Worm (Caenorhabditis elegans) whole organism, L3 larva: ENCODE data around the gene F37C4.6.

ENCODE experiments used
- ZK546.5 ChIP-seq: sonication (generic microtip); optimal IDR thresholded peaks from 2 replicates; lab custom pipeline; 2017; ENCODE audit warnings: missing biosample characterization, missing genetic modification characterization
- aly-2 ChIP-seq: fragments of 150-350 bp; optimal IDR thresholded peaks from 2 replicates; lab custom pipeline; 2014; ENCODE audit warnings: missing biosample characterization, missing genetic modification characterization
- ama-1 ChIP-seq: fragments of 150-350 bp; optimal IDR thresholded peaks from 2 replicates; lab custom pipeline; 2018
- ceh-28 ChIP-seq: fragments of 150-350 bp; optimal IDR thresholded peaks from 2 replicates; lab custom pipeline; 2014; ENCODE audit warnings: missing biosample characterization, missing genetic modification reagents, missing genetic modification characterization
- ceh-82 ChIP-seq: fragments of 150-350 bp; optimal IDR thresholded peaks from 2 replicates; lab custom pipeline; 2014; ENCODE audit warnings: missing biosample characterization, missing genetic modification characterization
- ceh-9 ChIP-seq: sonication (generic microtip); optimal IDR thresholded peaks from 2 replicates; lab custom pipeline; 2018; ENCODE audit warnings: missing biosample characterization, missing genetic modification characterization
- daf-12 ChIP-seq: fragments of 150-350 bp; optimal IDR thresholded peaks from 2 replicates; lab custom pipeline; 2014; ENCODE audit warnings: missing biosample characterization, missing genetic modification reagents, missing genetic modification characterization
- egl-27 ChIP-seq: sonication (generic microtip); optimal IDR thresholded peaks from 4 replicates; lab custom pipeline; 2017; ENCODE audit warnings: missing biosample characterization, missing genetic modification reagents, missing genetic modification characterization
- elt-1 ChIP-seq: fragments of 150-350 bp; optimal IDR thresholded peaks from 2 replicates; lab custom pipeline; 2014; ENCODE audit warnings: missing biosample characterization, missing genetic modification characterization
- elt-2 ChIP-seq: sonication (generic microtip); optimal IDR thresholded peaks from 2 replicates; lab custom pipeline; 2016; ENCODE audit warnings: missing genetic modification reagents, mild to moderate bottlenecking, missing genetic modification characterization, missing compliant biosample characterization
- fkh-10 ChIP-seq: sonication (generic microtip); optimal IDR thresholded peaks from 2 replicates; lab custom pipeline; 2017; ENCODE audit warnings: missing biosample characterization, missing genetic modification reagents, missing genetic modification characterization
- fkh-2 ChIP-seq: fragments of 150-350 bp; optimal IDR thresholded peaks from 2 replicates; lab custom pipeline; 2014; ENCODE audit warnings: missing biosample characterization, missing genetic modification reagents, missing genetic modification characterization
- fos-1 ChIP-seq: fragments of 150-350 bp; optimal IDR thresholded peaks from 2 replicates; lab custom pipeline; 2014; ENCODE audit warnings: missing biosample characterization, missing genetic modification characterization
- hmg-11 ChIP-seq: sonication (generic microtip); optimal IDR thresholded peaks from 2 replicates; lab custom pipeline; 2016; ENCODE audit warnings: missing genetic modification characterization, missing compliant biosample characterization
- jun-1 ChIP-seq: fragments of 150-350 bp; optimal IDR thresholded peaks from 2 replicates; lab custom pipeline; 2014; ENCODE audit warnings: missing biosample characterization, missing genetic modification reagents, missing genetic modification characterization
- lin-15B ChIP-seq: fragments of 150-350 bp; optimal IDR thresholded peaks from 2 replicates; lab custom pipeline; 2014; ENCODE audit warnings: missing biosample characterization, missing genetic modification characterization
- lin-39 ChIP-seq: fragments of 150-350 bp; optimal IDR thresholded peaks from 2 replicates; lab custom pipeline; 2018; ENCODE audit warnings: missing biosample characterization, missing genetic modification reagents, missing genetic modification characterization
- lsy-12 ChIP-seq: sonication (generic microtip); optimal IDR thresholded peaks from 2 replicates; lab custom pipeline; 2016; ENCODE audit warnings: mild to moderate bottlenecking, missing genetic modification characterization, missing compliant biosample characterization
- mdl-1 ChIP-seq: fragments of 150-350 bp; optimal IDR thresholded peaks from 2 replicates; lab custom pipeline; 2014; ENCODE audit warnings: missing biosample characterization, missing genetic modification characterization
- mml-1 ChIP-seq: fragments of 150-350 bp; sonication (generic microtip); optimal IDR thresholded peaks from 3 replicates; lab custom pipeline; 2014; ENCODE audit warnings: missing biosample characterization, missing genetic modification characterization
- nhr-12 ChIP-seq: fragments of 150-350 bp; optimal IDR thresholded peaks from 2 replicates; lab custom pipeline; 2014; ENCODE audit warnings: missing biosample characterization, missing genetic modification characterization
- nhr-23 ChIP-seq: fragments of 150-350 bp; optimal IDR thresholded peaks from 2 replicates; lab custom pipeline; 2014; ENCODE audit warnings: missing biosample characterization, missing genetic modification reagents, missing genetic modification characterization
- nhr-25 ChIP-seq: sonication (generic microtip); optimal IDR thresholded peaks from 2 replicates; lab custom pipeline; 2017; ENCODE audit warnings: missing biosample characterization, missing genetic modification characterization
- nhr-28 ChIP-seq: fragments of 150-350 bp; optimal IDR thresholded peaks from 2 replicates; lab custom pipeline; 2014; ENCODE audit warnings: missing biosample characterization, missing genetic modification characterization
- nhr-43 ChIP-seq: sonication (generic microtip); optimal IDR thresholded peaks from 2 replicates; lab custom pipeline; 2016; ENCODE audit warnings: mild to moderate bottlenecking, missing genetic modification characterization, missing compliant biosample characterization; ENCODE audit not compliant: poor library complexity, severe bottlenecking
- nhr-77 ChIP-seq: fragments of 150-350 bp; optimal IDR thresholded peaks from 2 replicates; lab custom pipeline; 2014; ENCODE audit warnings: missing biosample characterization, missing genetic modification characterization
- pha-4 ChIP-seq: fragments of 150-350 bp; optimal IDR thresholded peaks from 2 replicates; lab custom pipeline; 2014; ENCODE audit warnings: missing biosample characterization, missing genetic modification reagents, missing genetic modification characterization
- pqm-1 ChIP-seq: fragments of 150-350 bp; optimal IDR thresholded peaks from 2 replicates; lab custom pipeline; 2017; ENCODE audit warnings: missing biosample characterization, missing genetic modification characterization, inconsistent platforms
- sea-2 ChIP-seq: fragments of 150-350 bp; sonication (generic microtip); optimal IDR thresholded peaks from 4 replicates; lab custom pipeline; 2014; ENCODE audit warnings: missing biosample characterization, missing genetic modification reagents, missing genetic modification characterization
- skn-1 ChIP-seq: fragments of 150-350 bp; optimal IDR thresholded peaks from 2 replicates; lab custom pipeline; 2014; ENCODE audit warnings: missing biosample characterization, missing genetic modification characterization
- tbx-2 ChIP-seq: sonication (generic microtip); optimal IDR thresholded peaks from 2 replicates; lab custom pipeline; 2016; ENCODE audit warnings: mild to moderate bottlenecking, missing genetic modification characterization, missing compliant biosample characterization
- unc-39 ChIP-seq: sonication (generic microtip); optimal IDR thresholded peaks from 4 replicates; lab custom pipeline; 2017; ENCODE audit warnings: missing biosample characterization, missing genetic modification characterization
- unc-62 ChIP-seq: fragments of 150-350 bp; sonication (generic microtip); optimal IDR thresholded peaks from 4 replicates; lab custom pipeline; 2014; ENCODE audit warnings: missing biosample characterization, missing genetic modification reagents, missing genetic modification characterization
- ztf-11 ChIP-seq: fragments of 150-350 bp; optimal IDR thresholded peaks from 2 replicates; lab custom pipeline; 2014; ENCODE audit warnings: missing biosample characterization, missing genetic modification characterization

The F37C4.6 gene

DNA sequence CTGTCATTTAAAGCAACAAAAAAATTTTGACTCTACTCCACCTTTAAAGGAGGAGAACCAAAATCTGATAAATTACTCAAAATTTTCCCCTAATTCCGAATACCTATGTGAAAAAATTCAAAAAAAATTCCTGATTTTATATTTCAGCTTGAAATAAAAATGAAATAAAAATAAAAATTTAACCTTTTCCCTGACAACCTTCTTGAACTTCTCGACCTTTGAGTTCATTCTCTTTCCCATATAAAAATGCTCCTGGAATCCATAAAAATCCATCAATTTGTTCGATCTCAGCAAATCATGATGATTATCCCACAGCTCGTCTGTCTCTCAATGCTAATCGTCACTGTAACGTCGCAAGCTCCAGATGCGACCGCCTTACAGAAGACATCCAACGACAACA, 24.8 kb upstream of the F37C4.6 start, which contains the start of gene F56D6.6:
Gene F56D6.6, plus strand, starts transcription at position 301 of the 400 bp plus-strand sequence.
- TF ChIP-seq sea-2 (GFP tag; lab: Kevin White, UChicago) (no peak), ceh-9 (tag; lab: Kevin White, UChicago) (no peak), nhr-77 (tag; lab: Kevin White, UChicago) (no peak), nhr-23 (tag; lab: Kevin White, UChicago) (no peak), nhr-12 (no peak), lsy-12 (tag; lab: Kevin White, UChicago) (no peak), lin-15B (tag; lab: Kevin White, UChicago) (no peak), elt-1 (tag; lab: Kevin White, UChicago) (no peak), nhr-28 (tag; lab: Kevin White, UChicago) (no peak), elt-2 (tag; lab: Kevin White, UChicago) (no peak), hmg-11 (tag; lab: Kevin White, UChicago) (no peak), jun-1 (tag; lab: Kevin White, UChicago) (no peak), skn-1 (tag; lab: Kevin White, UChicago) (no peak), pha-4 (tag; lab: Kevin White, UChicago) (no peak), ceh-28 (no peak)

DNA sequence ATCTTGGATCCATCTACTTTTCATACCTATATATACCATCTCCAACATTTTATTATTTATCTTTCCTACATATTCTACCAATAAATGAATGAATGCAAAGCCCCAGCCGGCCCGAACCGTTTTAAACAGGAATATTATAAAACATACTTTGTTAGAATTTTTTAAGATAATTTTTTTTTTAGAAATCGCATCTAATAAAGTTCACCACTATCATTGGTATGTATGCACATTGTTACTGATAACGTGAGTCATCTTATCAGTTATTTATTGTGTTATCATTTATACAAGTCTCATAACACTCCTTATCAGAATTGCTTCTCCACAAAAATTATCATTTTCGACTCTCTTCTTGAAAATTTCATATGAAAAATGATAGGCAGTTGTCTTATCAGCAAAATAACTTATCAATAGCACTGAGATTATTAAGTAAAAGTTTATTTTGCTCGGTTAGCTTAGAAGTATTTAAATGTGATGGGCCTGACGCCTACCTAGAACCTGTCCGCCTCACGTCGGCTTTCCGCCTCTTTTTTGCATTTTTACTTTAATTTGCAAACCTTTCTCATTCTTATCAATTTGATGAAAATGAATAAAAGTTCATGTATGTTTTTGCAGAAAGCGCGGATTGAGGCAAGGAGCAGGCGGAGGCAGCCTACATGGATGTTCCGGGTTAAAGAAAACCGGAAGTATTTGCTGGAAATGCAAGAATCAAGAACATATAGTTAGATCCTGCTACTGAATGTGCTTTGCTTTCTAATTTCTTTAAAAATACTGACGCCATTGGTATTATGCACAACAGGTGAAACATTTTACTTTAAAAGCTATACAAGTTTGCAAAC, 21.8 kb upstream of the F37C4.6 start, which contains the start of gene srz-62:
Gene srz-62, plus strand, starts transcription at position 786 of the 836 bp plus-strand sequence.
- TF ChIP-seq pha-4 (tag; lab: Kevin White, UChicago) (peak; percentile 91), lin-39 (no peak), mml-1 (no peak), jun-1 (tag; lab: Kevin White, UChicago) (peak; percentile 98), unc-62 (no peak), ceh-82 (tag; lab: Kevin White, UChicago) (no peak), nhr-43 (tag; lab: Kevin White, UChicago) (no peak), fkh-2 (no peak), egl-27 (tag; lab: Kevin White, UChicago) (peak; percentile 92), ztf-11 (tag; lab: Kevin White, UChicago) (no peak), fos-1 (peak; percentile 82), pqm-1 (peak; percentile 100), ama-1 (lab: Kevin White, UChicago) (no peak), elt-2 (tag; lab: Kevin White, UChicago) (peak; percentile 100)

- TF ChIP-seq ceh-82 (tag; lab: Kevin White, UChicago) (no peak), daf-12 (tag; lab: Kevin White, UChicago) (no peak), sea-2 (GFP tag; lab: Kevin White, UChicago) (no peak), fkh-10 (no peak), ceh-28 (no peak), jun-1 (tag; lab: Kevin White, UChicago) (no peak), lsy-12 (tag; lab: Kevin White, UChicago) (no peak), nhr-43 (tag; lab: Kevin White, UChicago) (no peak), egl-27 (tag; lab: Kevin White, UChicago) (no peak), unc-39 (tag; lab: Kevin White, UChicago) (no peak), ZK546.5 (tag; lab: Kevin White, UChicago) (no peak), lin-39 (no peak), skn-1 (tag; lab: Kevin White, UChicago) (no peak)
These were observed 16.6 kb upstream of the F37C4.6 start, which contains the start of gene dct-8 for ce11 chrIV:3894770-3895169. TSS of gene dct-8 (plus strand) at chrIV:3895070.

ce11 chrIV:3894004-3894480, 15.9 kb upstream of the F37C4.6 start, which contains the start of gene F56D6.8:
TSS of gene F56D6.8 (minus strand) at chrIV:3894430.
- TF ChIP-seq fkh-2 (no peak), ZK546.5 (tag; lab: Kevin White, UChicago) (no peak), lin-15B (tag; lab: Kevin White, UChicago) (no peak), mdl-1 (tag; lab: Kevin White, UChicago) (no peak), pqm-1 (no peak), ztf-11 (tag; lab: Kevin White, UChicago) (no peak), nhr-28 (tag; lab: Kevin White, UChicago) (no peak), nhr-25 (tag; lab: Kevin White, UChicago) (no peak), skn-1 (tag; lab: Kevin White, UChicago) (no peak), tbx-2 (tag; lab: Kevin White, UChicago) (no peak), daf-12 (tag; lab: Kevin White, UChicago) (no peak), hmg-11 (tag; lab: Kevin White, UChicago) (no peak), ama-1 (lab: Kevin White, UChicago) (no peak), aly-2 (tag; lab: Kevin White, UChicago) (no peak), nhr-77 (tag; lab: Kevin White, UChicago) (no peak), elt-1 (tag; lab: Kevin White, UChicago) (no peak)
